Worm (Caenorhabditis elegans): ENCODE measurements around the gene nspc-20.
A peak's percentile ranks its signal among the peaks of the same experiment; 100 is the strongest.

The nspc-20 gene

DNA sequence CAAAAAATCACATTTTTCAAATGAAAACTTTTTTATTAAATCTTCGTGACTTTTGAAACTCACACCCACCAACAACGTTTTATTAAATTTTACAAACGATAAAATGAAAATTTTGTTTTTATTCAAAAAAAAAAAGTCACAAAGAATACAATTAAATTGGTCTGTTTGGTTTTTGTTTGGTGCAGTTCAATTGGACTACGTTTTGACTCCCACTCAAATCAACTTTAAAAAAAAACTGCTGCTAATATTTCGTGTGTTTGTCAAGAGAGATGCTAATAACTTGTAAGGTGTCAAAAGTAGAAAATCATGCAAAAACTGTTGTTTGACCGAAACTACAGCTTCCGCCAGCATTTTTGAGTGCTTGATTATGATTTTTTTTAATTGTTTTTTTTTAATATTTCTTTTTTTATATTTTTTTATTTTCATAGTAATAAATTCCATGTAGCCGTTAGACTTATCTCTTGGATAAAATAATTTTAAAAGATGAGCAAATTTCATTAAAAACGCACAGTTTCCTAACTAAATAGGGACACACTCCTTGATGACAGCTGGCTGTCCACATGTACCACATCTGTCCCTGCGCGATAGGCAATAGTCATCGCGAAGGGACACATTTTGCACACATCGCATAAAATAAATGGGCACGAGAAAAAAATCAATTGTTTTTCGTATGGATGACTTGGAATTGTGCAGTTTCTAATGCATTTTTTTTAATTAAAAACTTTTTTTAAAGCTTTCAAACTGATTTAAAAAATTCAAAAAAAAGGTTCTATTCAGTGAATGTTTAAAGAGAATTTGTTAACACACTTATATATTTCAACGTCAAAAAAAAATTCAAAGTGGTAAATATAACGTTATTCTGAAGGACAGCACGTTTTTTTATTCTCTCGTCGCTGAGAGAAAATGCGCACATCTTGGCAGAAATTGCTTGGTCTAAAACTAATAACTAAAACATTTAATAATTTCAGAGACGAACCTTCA lies 4.4 kb downstream of the nspc-20 start:
- TF ChIP-seq ama-1 (optimal IDR thresholded peaks at IDR 0.05) (no peak), ceh-48 (tag; optimal IDR thresholded peaks at IDR 0.05) (peak; percentile 99), nhr-11 (tag; optimal IDR thresholded peaks at IDR 0.05) (peak; percentile 98), elt-2 (tag; optimal IDR thresholded peaks at IDR 0.05) (peak; percentile 82), ceh-14 (tag; optimal IDR thresholded peaks at IDR 0.05) (peak; percentile 87), sox-4 (tag; optimal IDR thresholded peaks at IDR 0.05) (peak; percentile 47), unc-86 (tag; optimal IDR thresholded peaks at IDR 0.05) (peak; percentile 96), ceh-2 (tag; optimal IDR thresholded peaks at IDR 0.05) (peak; percentile 72), fkh-6 (tag; optimal IDR thresholded peaks at IDR 0.05) (peak; percentile 39), ets-4 (tag; optimal IDR thresholded peaks at IDR 0.05) (peak; percentile 75), npax-4 (tag; optimal IDR thresholded peaks at IDR 0.05) (no peak), hlh-6 (tag; optimal IDR thresholded peaks at IDR 0.05) (no peak), tbx-7 (tag; optimal IDR thresholded peaks at IDR 0.05) (peak; percentile 56), pag-3 (tag; optimal IDR thresholded peaks at IDR 0.05; ENCODE audit: borderline replicate concordance) (no peak), ceh-9 (tag; optimal IDR thresholded peaks at IDR 0.05) (no peak), odd-2 (tag; optimal IDR thresholded peaks at IDR 0.05) (peak; percentile 55), pha-2 (tag; optimal IDR thresholded peaks at IDR 0.05) (peak; percentile 68), lim-6 (tag; optimal IDR thresholded peaks at IDR 0.05) (peak; percentile 4), pax-1 (tag; optimal IDR thresholded peaks at IDR 0.05) (peak; percentile 91), C08G9.2 (tag; optimal IDR thresholded peaks at IDR 0.05) (peak; percentile 68), syd-9 (tag; optimal IDR thresholded peaks at IDR 0.05) (peak; percentile 79), T23F11.4 (GFP tag; optimal IDR thresholded peaks at IDR 0.05) (peak; percentile 42), rnt-1 (tag; optimal IDR thresholded peaks at IDR 0.05) (peak; percentile 90), hlh-30 (tag; optimal IDR thresholded peaks at IDR 0.05; ENCODE audit: insufficient read depth) (peak; percentile 87), ceh-18 (tag; optimal IDR thresholded peaks at IDR 0.05) (peak; percentile 98), ceh-34 (tag; optimal IDR thresholded peaks at IDR 0.05) (peak; percentile 92), hlh-13 (GFP tag; optimal IDR thresholded peaks at IDR 0.05) (no peak), dve-1 (tag; optimal IDR thresholded peaks at IDR 0.05) (peak; percentile 96), sdc-2 (tag; optimal IDR thresholded peaks at IDR 0.05) (peak; percentile 100), ref-2 (tag; optimal IDR thresholded peaks at IDR 0.05) (peak; percentile 95), ztf-16 (tag; optimal IDR thresholded peaks at IDR 0.05) (peak; percentile 79), ceh-6 (GFP tag; optimal IDR thresholded peaks at IDR 0.05) (peak; percentile 61), pat-9 (tag; optimal IDR thresholded peaks at IDR 0.05) (peak; percentile 27), pros-1 (tag; optimal IDR thresholded peaks at IDR 0.05) (peak; percentile 86), K09A11.1 (tag; optimal IDR thresholded peaks at IDR 0.05; ENCODE audit: insufficient read depth) (peak; percentile 89), ceh-19 (GFP tag; optimal IDR thresholded peaks at IDR 0.05) (peak; percentile 40), unc-55 (GFP tag; optimal IDR thresholded peaks at IDR 0.05) (peak; percentile 94), ceh-30 (tag; optimal IDR thresholded peaks at IDR 0.05) (peak; percentile 92), Y22D7AL.16 (tag; optimal IDR thresholded peaks at IDR 0.05) (no peak), fax-1 (tag; optimal IDR thresholded peaks at IDR 0.05) (no peak), zip-5 (tag; optimal IDR thresholded peaks at IDR 0.05) (peak; percentile 31), ceh-24 (tag; optimal IDR thresholded peaks at IDR 0.05) (no peak), C38D4.7 (GFP tag; optimal IDR thresholded peaks at IDR 0.05) (no peak), unc-42 (tag; optimal IDR thresholded peaks at IDR 0.05) (peak; percentile 98), ahr-1 (tag; optimal IDR thresholded peaks at IDR 0.05) (peak; percentile 62), F13H6.1 (tag; optimal IDR thresholded peaks at IDR 0.05) (peak; percentile 64), fkh-10 (GFP tag; optimal IDR thresholded peaks at IDR 0.05) (peak; percentile 73), lin-11 (tag; optimal IDR thresholded peaks at IDR 0.05) (peak; percentile 25), hlh-8 (tag; optimal IDR thresholded peaks at IDR 0.05) (peak; percentile 45), nfya-1 (tag; optimal IDR thresholded peaks at IDR 0.05) (peak; percentile 98)
